Worm (Caenorhabditis elegans): ENCODE measurements around the gene spp-1.

DNA sequence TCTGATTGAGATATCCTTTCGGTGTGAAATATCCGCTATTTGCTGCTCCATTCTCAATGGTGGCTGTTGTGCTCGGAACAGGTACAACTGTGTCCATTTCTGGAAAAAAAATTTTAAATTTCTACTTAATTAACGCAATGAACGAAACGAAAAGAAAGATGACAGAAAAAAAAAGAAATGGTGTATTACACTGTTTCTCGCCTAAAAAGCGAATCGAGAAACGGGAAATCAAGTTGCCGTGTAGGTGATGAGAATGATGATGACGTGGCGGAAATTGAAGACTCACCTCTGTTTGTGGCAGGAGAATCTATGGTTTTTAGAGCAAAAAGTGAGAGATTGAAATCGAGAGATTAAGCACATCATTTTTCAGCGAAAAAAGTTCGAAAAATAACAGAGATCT is 31.0 kb upstream of the spp-1 start, which contains the start of gene C38H2.3:
- no peak for TF ChIP-seq pha-4 (tag; optimal IDR thresholded peaks at IDR 0.05)
- TF ChIP-seq elt-2 (tag; optimal IDR thresholded peaks at IDR 0.05) = no peak
- TF ChIP-seq ceh-9 (tag; optimal IDR thresholded peaks at IDR 0.05) = no peak
- TF ChIP-seq pros-1 (tag; optimal IDR thresholded peaks at IDR 0.05) = no peak
- no peak for TF ChIP-seq ahr-1 (tag; optimal IDR thresholded peaks at IDR 0.05)
- no peak for TF ChIP-seq unc-42 (tag; optimal IDR thresholded peaks at IDR 0.05)
- TF ChIP-seq ama-1 (optimal IDR thresholded peaks at IDR 0.05) = no peak
